Worm (Caenorhabditis elegans): Measurements from ENCODE around the gene col-184.

- no peak for TF ChIP-seq eor-1 (tag; optimal IDR thresholded peaks at IDR 0.05)
- TF ChIP-seq zag-1 (tag; optimal IDR thresholded peaks at IDR 0.05) = no peak
- TF ChIP-seq nhr-237 (tag; optimal IDR thresholded peaks at IDR 0.05) = no peak
- TF ChIP-seq jun-1 (tag; optimal IDR thresholded peaks at IDR 0.05) = no peak
- no peak for TF ChIP-seq lin-15B (tag; optimal IDR thresholded peaks at IDR 0.05)
- TF ChIP-seq nfya-1 (tag; optimal IDR thresholded peaks at IDR 0.05; ENCODE audit: insufficient read depth) = no peak
- no peak for TF ChIP-seq pqm-1 (tag; optimal IDR thresholded peaks at IDR 0.05)
- no peak for TF ChIP-seq unc-39 (tag; optimal IDR thresholded peaks at IDR 0.05)
- TF ChIP-seq fkh-10 (GFP tag; optimal IDR thresholded peaks at IDR 0.05) = no peak
- no peak for TF ChIP-seq tbx-2 (tag; optimal IDR thresholded peaks at IDR 0.05)
- TF ChIP-seq nhr-76 (tag; optimal IDR thresholded peaks at IDR 0.05) = no peak
- no peak for TF ChIP-seq nhr-11 (tag; optimal IDR thresholded peaks at IDR 0.05)
- TF ChIP-seq egl-5 (tag; optimal IDR thresholded peaks at IDR 0.05) = no peak
- no peak for TF ChIP-seq nhr-77 (tag; optimal IDR thresholded peaks at IDR 0.05)
These were observed 45.9 kb upstream of the col-184 start, which contains the start of gene fkh-3 for ce11 chrX:13423340-13423739.
